Worm (Caenorhabditis elegans) whole organism, young adult: ENCODE measurements around the gene pals-39.

Experiments
- B0035.1 ChIP-seq: sonication (generic microtip); optimal IDR thresholded peaks from 2 replicates; lab custom pipeline; 2016; ENCODE audit warnings: missing genetic modification characterization, mild to moderate bottlenecking, missing compliant biosample characterization, missing genotype, missing genetic modification reagents
- C17E4.6 ChIP-seq: fragments of 200-800 bp; sonication (Bioruptor generic); IDR thresholded peaks from 2 replicates; pipeline ENCODE4 v1.3.6; 2022; ENCODE audit warnings: missing genetic modification reagents, missing genetic modification characterization, missing compliant biosample characterization
- F22D6.2 ChIP-seq: sonication (generic microtip); optimal IDR thresholded peaks from 2 replicates; lab custom pipeline; 2016; ENCODE audit warnings: mild to moderate bottlenecking, missing genetic modification characterization, missing compliant biosample characterization
- F37B4.10 ChIP-seq: fragments of 200-800 bp; sonication (Bioruptor generic); IDR thresholded peaks from 2 replicates; pipeline ENCODE4 v1.3.6; 2022; ENCODE audit warnings: missing genetic modification characterization, missing compliant biosample characterization
- F55B11.4 ChIP-seq: sonication (generic microtip); optimal IDR thresholded peaks from 2 replicates; lab custom pipeline; 2016; ENCODE audit warnings: missing compliant biosample characterization, missing genetic modification characterization, borderline replicate concordance; ENCODE audit not compliant: insufficient read depth
- F57A8.1 ChIP-seq: fragments of 200-800 bp; sonication (Bioruptor generic); optimal IDR thresholded peaks from 2 replicates; lab custom pipeline; 2018; ENCODE audit warnings: mild to moderate bottlenecking, missing genetic modification characterization, moderate library complexity, missing compliant biosample characterization
- F57C9.4 ChIP-seq: sonication (generic microtip); optimal IDR thresholded peaks from 2 replicates; lab custom pipeline; 2017; ENCODE audit warnings: mild to moderate bottlenecking, missing genetic modification characterization, missing compliant biosample characterization
- T26A5.8 ChIP-seq: sonication (generic microtip); optimal IDR thresholded peaks from 2 replicates; lab custom pipeline; 2016; ENCODE audit warnings: missing genetic modification characterization, missing compliant biosample characterization
- Y53F4B.3 ChIP-seq: fragments of 200-800 bp; sonication (Bioruptor generic); IDR thresholded peaks from 2 replicates; pipeline ENCODE4 v1.3.6; 2022; ENCODE audit warnings: missing genetic modification reagents, missing genetic modification characterization, missing compliant biosample characterization
- Y79H2A.3 ChIP-seq: fragments of 200-800 bp; sonication (Bioruptor generic); conservative IDR thresholded peaks from 2 replicates; pipeline ENCODE4 v1.3.6; 2022; ENCODE audit warnings: missing genetic modification reagents, missing genetic modification characterization, missing compliant biosample characterization
- attf-3 ChIP-seq: fragments of 200-800 bp; sonication (Bioruptor generic); conservative IDR thresholded peaks from 2 replicates; pipeline ENCODE4 v1.3.6; 2022; ENCODE audit warnings: missing genetic modification reagents, missing genetic modification characterization, missing compliant biosample characterization
- attf-5 ChIP-seq: fragments of 200-800 bp; sonication (Bioruptor generic); optimal IDR thresholded peaks from 2 replicates; lab custom pipeline; 2018; ENCODE audit warnings: mild to moderate bottlenecking, missing genetic modification characterization, missing compliant biosample characterization
- bed-1 ChIP-seq: fragments of 200-800 bp; sonication (Bioruptor generic); IDR thresholded peaks from 2 replicates; pipeline ENCODE4 v1.3.6; 2022; ENCODE audit warnings: missing genetic modification reagents, missing genetic modification characterization, missing compliant biosample characterization
- cebp-1 ChIP-seq, 2 experiments: fragments of 200-800 bp in 1 of 2; sonication (Bioruptor generic) in 1 of 2; sonication (generic microtip) in 1 of 2; IDR thresholded peaks in 1 of 2; optimal IDR thresholded peaks in 1 of 2; 2 replicates each; pipeline versions ENCODE4 v1.3.6 to Lab custom; 2017 to 2022; ENCODE audit warnings: missing compliant biosample characterization in 2 of 2, missing genetic modification characterization in 2 of 2, mild to moderate bottlenecking in 1 of 2, missing genetic modification reagents in 1 of 2, moderate library complexity in 1 of 2
- cebp-2 ChIP-seq: fragments of 200-800 bp; sonication (Bioruptor generic); IDR thresholded peaks from 2 replicates; pipeline ENCODE4 v1.3.6; 2022; ENCODE audit warnings: missing genetic modification characterization, missing compliant biosample characterization
- ceh-100 ChIP-seq: fragments of 200-800 bp; sonication (Bioruptor generic); IDR thresholded peaks from 2 replicates; pipeline ENCODE4 v1.3.6; 2022; ENCODE audit warnings: missing genetic modification reagents, missing genetic modification characterization, missing compliant biosample characterization
- ceh-40 ChIP-seq: fragments of 200-800 bp; sonication (Bioruptor generic); IDR thresholded peaks from 2 replicates; pipeline ENCODE4 v1.3.6; 2022; ENCODE audit warnings: missing genetic modification characterization, missing compliant biosample characterization
- egl-18 ChIP-seq: fragments of 200-800 bp; sonication (Bioruptor generic); IDR thresholded peaks from 2 replicates; pipeline ENCODE4 v1.3.6; 2022; ENCODE audit warnings: missing genetic modification reagents, missing genetic modification characterization, missing compliant biosample characterization
- ekl-4 ChIP-seq: fragments of 200-800 bp; sonication (Bioruptor generic); IDR thresholded peaks from 2 replicates; pipeline ENCODE4 v1.3.6; 2022; ENCODE audit warnings: missing genetic modification reagents, missing genetic modification characterization, missing compliant biosample characterization
- fkh-3 ChIP-seq: sonication (generic microtip); optimal IDR thresholded peaks from 2 replicates; lab custom pipeline; 2016; ENCODE audit warnings: mild to moderate bottlenecking, missing genetic modification characterization, missing compliant biosample characterization
- gei-17 ChIP-seq: fragments of 200-800 bp; sonication (Bioruptor generic); optimal IDR thresholded peaks from 2 replicates; lab custom pipeline; 2018; ENCODE audit warnings: mild to moderate bottlenecking, missing genetic modification characterization, missing compliant biosample characterization
- hlh-26 ChIP-seq: fragments of 200-800 bp; sonication (Bioruptor generic); conservative IDR thresholded peaks from 2 replicates; pipeline ENCODE4 v1.3.6; 2022; ENCODE audit warnings: missing genetic modification reagents, missing genetic modification characterization, missing compliant biosample characterization
- hmg-1.2 ChIP-seq: fragments of 200-800 bp; sonication (Bioruptor generic); IDR thresholded peaks from 2 replicates; pipeline ENCODE4 v1.3.6; 2022; ENCODE audit warnings: missing genetic modification reagents, missing genetic modification characterization, missing compliant biosample characterization
- hmg-20 ChIP-seq: fragments of 200-800 bp; sonication (Bioruptor generic); IDR thresholded peaks from 2 replicates; pipeline ENCODE4 v1.3.6; 2022; ENCODE audit warnings: missing genetic modification reagents, missing genetic modification characterization, missing compliant biosample characterization
- hrde-1 ChIP-seq: sonication (generic microtip); optimal IDR thresholded peaks from 2 replicates; lab custom pipeline; 2016; ENCODE audit warnings: missing genetic modification characterization, mild to moderate bottlenecking, missing compliant biosample characterization, moderate library complexity, missing genotype, missing genetic modification reagents, borderline replicate concordance
- lag-1 ChIP-seq: fragments of 200-800 bp; sonication (Bioruptor generic); IDR thresholded peaks from 2 replicates; pipeline ENCODE4 v1.3.6; 2022; ENCODE audit warnings: missing genetic modification reagents, missing genetic modification characterization, missing compliant biosample characterization
- lin-35 ChIP-seq, 3 experiments: fragments of 150-350 bp in 2 of 3; sonication (generic microtip) in 1 of 3; optimal IDR thresholded peaks; 2 replicates each; lab custom pipeline; 2014 to 2018; ENCODE audit warnings: missing biosample characterization in 3 of 3, missing genetic modification characterization in 3 of 3, missing genetic modification reagents in 3 of 3
- lin-40 ChIP-seq: sonication (generic microtip); optimal IDR thresholded peaks from 2 replicates; lab custom pipeline; 2016; ENCODE audit warnings: missing genetic modification characterization, mild to moderate bottlenecking, missing compliant biosample characterization, missing genotype, missing genetic modification reagents
- mel-28 ChIP-seq: sonication (generic microtip); optimal IDR thresholded peaks from 2 replicates; lab custom pipeline; 2016; ENCODE audit warnings: borderline replicate concordance, mild to moderate bottlenecking, missing genetic modification characterization, missing compliant biosample characterization
- nfyb-1 ChIP-seq: fragments of 200-800 bp; sonication (Bioruptor generic); IDR thresholded peaks from 2 replicates; pipeline ENCODE4 v1.3.6; 2022; ENCODE audit warnings: missing genetic modification reagents, missing genetic modification characterization, missing compliant biosample characterization
- nhr-120 ChIP-seq: fragments of 200-800 bp; sonication (Bioruptor generic); IDR thresholded peaks from 2 replicates; pipeline ENCODE4 v1.3.6; 2022; ENCODE audit warnings: missing genetic modification characterization, missing compliant biosample characterization
- nhr-80 ChIP-seq: sonication (generic microtip); optimal IDR thresholded peaks from 2 replicates; lab custom pipeline; 2016; ENCODE audit warnings: missing genetic modification characterization, missing compliant biosample characterization
- rec-8 ChIP-seq, 2 experiments: sonication (generic microtip); optimal IDR thresholded peaks; 2 replicates each; lab custom pipeline; 2016; ENCODE audit warnings: mild to moderate bottlenecking in 2 of 2, missing genetic modification characterization in 2 of 2, missing genetic modification reagents in 2 of 2, missing genotype in 2 of 2, missing biosample characterization in 1 of 2, missing compliant biosample characterization in 1 of 2, moderate library complexity in 1 of 2
- rpc-1 ChIP-seq, 2 experiments: fragments of 150-350 bp in 1 of 2; sonication (generic microtip) in 1 of 2; optimal IDR thresholded peaks; 2 replicates each; lab custom pipeline; 2014 to 2018; ENCODE audit warnings: missing biosample characterization in 1 of 2, missing genetic modification characterization in 1 of 2, missing genetic modification reagents in 1 of 2, missing genotype in 1 of 2
- sdz-38 ChIP-seq: sonication (generic microtip); optimal IDR thresholded peaks from 2 replicates; lab custom pipeline; 2016; ENCODE audit warnings: missing genotype, missing genetic modification characterization, missing compliant biosample characterization
- sea-2 ChIP-seq: fragments of 200-800 bp; sonication (Bioruptor generic); IDR thresholded peaks from 2 replicates; pipeline ENCODE4 v1.3.6; 2022; ENCODE audit warnings: missing genetic modification characterization, missing compliant biosample characterization
- somi-1 ChIP-seq: fragments of 200-800 bp; sonication (Bioruptor generic); optimal IDR thresholded peaks from 2 replicates; lab custom pipeline; 2018; ENCODE audit warnings: mild to moderate bottlenecking, missing genetic modification characterization, missing compliant biosample characterization
- unc-62 ChIP-seq: fragments of 150-350 bp; optimal IDR thresholded peaks from 2 replicates; lab custom pipeline; 2014; ENCODE audit warnings: missing biosample characterization, missing genetic modification reagents, missing genetic modification characterization
- zim-3 ChIP-seq: sonication (generic microtip); optimal IDR thresholded peaks from 2 replicates; lab custom pipeline; 2017; ENCODE audit warnings: mild to moderate bottlenecking, missing genetic modification characterization, moderate library complexity, missing compliant biosample characterization
- ztf-18 ChIP-seq: sonication (generic microtip); optimal IDR thresholded peaks from 2 replicates; lab custom pipeline; 2016; ENCODE audit warnings: missing genotype, mild to moderate bottlenecking, missing genetic modification characterization, missing compliant biosample characterization
- ztf-28 ChIP-seq: fragments of 200-800 bp; sonication (Bioruptor generic); IDR thresholded peaks from 2 replicates; pipeline ENCODE4 v1.3.6; 2022; ENCODE audit warnings: missing genetic modification reagents, missing genetic modification characterization, missing compliant biosample characterization

Gene pals-39

ce11 chrV:12411909-12412308 is 31.7 kb downstream of the pals-39 start, which contains the start of gene cdr-7 (continued):
- TF ChIP-seq rpc-1 (optimal IDR thresholded peaks at IDR 0.05; lab: Kevin White, UChicago) (no peak), rpc-1 (tag; optimal IDR thresholded peaks at IDR 0.05; lab: Kevin White, UChicago) (no peak)

DNA sequence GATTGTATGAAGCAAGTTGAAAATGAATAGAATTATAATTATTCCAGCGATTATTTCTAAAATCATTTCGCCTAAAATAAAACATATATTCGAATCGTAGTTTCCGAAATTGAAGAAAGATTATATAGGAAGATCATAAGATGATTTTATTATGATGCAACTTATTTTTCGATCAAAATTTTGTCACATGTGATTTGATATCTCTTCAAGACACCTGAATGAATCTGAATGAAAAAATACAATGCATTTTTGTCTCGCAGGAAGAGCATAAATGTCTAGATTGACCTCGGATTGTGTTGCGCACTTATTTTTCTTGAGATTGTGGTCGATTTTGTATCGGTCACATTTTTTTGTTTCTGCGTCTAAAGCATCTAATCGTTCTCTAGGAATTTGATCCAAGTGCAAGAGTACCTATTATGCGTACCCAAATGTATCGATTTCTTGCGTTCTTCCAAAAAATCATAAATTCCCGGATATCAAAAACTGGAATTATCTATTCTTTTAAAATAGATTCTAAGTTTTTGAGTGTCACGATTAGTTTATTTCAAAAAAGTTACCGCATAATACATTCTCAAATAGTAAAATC is 33.1 kb downstream of the pals-39 start, which contains the start of gene hrg-2:
TSS of gene hrg-2 (minus strand) at position 98 of the 586 bp plus-strand sequence.
- TF ChIP-seq lag-1 = no peak
- TF ChIP-seq fkh-3 (tag; lab: Kevin White, UChicago) = no peak
- no peak for TF ChIP-seq gei-17 (GFP tag; lab: Kevin White, UChicago)
- TF ChIP-seq nhr-120 (GFP tag; lab: Robert Waterston, UW) = no peak
- TF ChIP-seq lin-40 = no peak
- TF ChIP-seq B0035.1 = no peak
- no peak for TF ChIP-seq zim-3 (tag; lab: Kevin White, UChicago)
- no peak for TF ChIP-seq sdz-38 (tag; lab: Kevin White, UChicago)
- no peak for TF ChIP-seq ztf-18
- no peak for TF ChIP-seq cebp-2 (GFP tag; lab: Robert Waterston, UW)
- no peak for TF ChIP-seq ztf-28 (GFP tag; lab: Robert Waterston, UW)
- TF ChIP-seq C17E4.6 (GFP tag; lab: Robert Waterston, UW) = no peak
- TF ChIP-seq Y53F4B.3 = no peak
- TF ChIP-seq ekl-4 (GFP tag; lab: Robert Waterston, UW) = no peak
- TF ChIP-seq lin-35 (GFP tag; optimal IDR thresholded peaks at IDR 0.05; lab: Kevin White, UChicago) = no peak
- no peak for TF ChIP-seq F57A8.1 (GFP tag; lab: Kevin White, UChicago)
- TF ChIP-seq ceh-100 (GFP tag; lab: Robert Waterston, UW) = no peak
- TF ChIP-seq egl-18 = no peak
- TF ChIP-seq mel-28 (tag; lab: Kevin White, UChicago) = no peak
- no peak for TF ChIP-seq hmg-20 (GFP tag; lab: Robert Waterston, UW)

- peak; percentile 6 for TF ChIP-seq nhr-80 (tag; lab: Kevin White, UChicago)
- peak; percentile 39; the same call in 1 of the 2 replicates for TF ChIP-seq hmg-1.2 (GFP tag; lab: Robert Waterston, UW)
- no peak for TF ChIP-seq F57C9.4 (tag; lab: Kevin White, UChicago)
- no peak for TF ChIP-seq F37B4.10 (GFP tag; lab: Robert Waterston, UW)
- TF ChIP-seq cebp-1 (GFP tag; IDR thresholded peaks at IDR 0.05; lab: Robert Waterston, UW) = no peak
- peak; percentile 83 for TF ChIP-seq cebp-1 (tag; optimal IDR thresholded peaks at IDR 0.05; lab: Kevin White, UChicago)
- TF ChIP-seq, all 124 proteins: peak for 3
Measured at ce11 chrV:12408996-12409395, 34.7 kb downstream of the pals-39 start.

- TF ChIP-seq ekl-4 (GFP tag; lab: Robert Waterston, UW) = no peak
- TF ChIP-seq attf-5 (GFP tag; lab: Kevin White, UChicago) = no peak
- no peak for TF ChIP-seq attf-3 (GFP tag; lab: Robert Waterston, UW)
- no peak for TF ChIP-seq sea-2 (GFP tag; lab: Robert Waterston, UW)
- no peak for TF ChIP-seq Y53F4B.3
- no peak for TF ChIP-seq unc-62 (GFP tag; lab: Kevin White, UChicago)
- TF ChIP-seq F22D6.2 (tag; lab: Kevin White, UChicago) = no peak
- TF ChIP-seq hrde-1 (tag; lab: Kevin White, UChicago) = no peak
- no peak for TF ChIP-seq nfyb-1
- no peak for TF ChIP-seq T26A5.8 (tag; lab: Kevin White, UChicago)
- TF ChIP-seq Y79H2A.3 = no peak
- no peak for TF ChIP-seq somi-1
- TF ChIP-seq ztf-18 = no peak
- TF ChIP-seq F55B11.4 = no peak
- no peak for TF ChIP-seq hlh-26 (GFP tag; lab: Robert Waterston, UW)
- TF ChIP-seq bed-1 = no peak
- TF ChIP-seq rec-8 (tag; optimal IDR thresholded peaks at IDR 0.05; lab: Kevin White, UChicago) = no peak
- no peak for TF ChIP-seq ceh-40 (GFP tag; lab: Robert Waterston, UW)
Measured at ce11 chrV:12408525-12408924, 35.1 kb downstream of the pals-39 start, which contains the start of gene cdr-4. TSS of gene cdr-4 (minus strand) at chrV:12408625.
